Fruit fly (Drosophila melanogaster) whole organism, embryonic: Measurements from ENCODE around the gene ppk.

ENCODE experiments used
- Atf6 ChIP-seq: fragments of 200-800 bp; sonication (Bioruptor generic); IDR thresholded peaks from 2 replicates; pipeline ENCODE4 v1.3.6; 2022; ENCODE audit warnings: missing biosample characterization, missing genetic modification characterization
- Blimp-1 ChIP-seq: fragments of 200-800 bp; sonication (Bioruptor generic); optimal IDR thresholded peaks from 3 replicates; lab custom pipeline; 2018; ENCODE audit warnings: missing biosample characterization, missing genetic modification characterization, mild to moderate bottlenecking, moderate library complexity, missing genetic modification reagents
- CG11085 ChIP-seq: fragments of 200-800 bp; sonication (Bioruptor generic); IDR thresholded peaks from 2 replicates; pipeline ENCODE4 v1.3.6; 2022; ENCODE audit warnings: missing biosample characterization, missing genetic modification characterization
- CG13296 ChIP-seq: fragments of 200-800 bp; sonication (Bioruptor generic); optimal IDR thresholded peaks from 3 replicates; lab custom pipeline; 2018; ENCODE audit warnings: missing biosample characterization, mild to moderate bottlenecking, missing genetic modification characterization
- CG15269 ChIP-seq: fragments of 200-800 bp; sonication (Bioruptor generic); optimal IDR thresholded peaks from 2 replicates; lab custom pipeline; 2018; ENCODE audit warnings: missing biosample characterization, mild to moderate bottlenecking, missing genetic modification characterization, moderate library complexity
- CG16779 ChIP-seq: fragments of 200-800 bp; sonication (Bioruptor generic); IDR thresholded peaks from 2 replicates; pipeline ENCODE4 v1.3.6; 2022; ENCODE audit warnings: missing biosample characterization, missing genetic modification characterization
- CG17568 ChIP-seq: fragments of 200-800 bp; sonication (Bioruptor generic); optimal IDR thresholded peaks from 2 replicates; lab custom pipeline; 2018; ENCODE audit warnings: missing biosample characterization, mild to moderate bottlenecking, missing genetic modification characterization, moderate library complexity
- CG2199 ChIP-seq: fragments of 200-800 bp; sonication (Bioruptor generic); IDR thresholded peaks from 3 replicates; pipeline ENCODE4 v1.3.6; 2022; ENCODE audit warnings: missing biosample characterization, missing genetic modification characterization
- CG2678 ChIP-seq: fragments of 200-800 bp; sonication (Bioruptor generic); optimal IDR thresholded peaks from 3 replicates; lab custom pipeline; 2019; ENCODE audit warnings: missing biosample characterization, mild to moderate bottlenecking, missing genetic modification characterization, moderate library complexity
- CG3281 ChIP-seq: fragments of 200-800 bp; sonication (Bioruptor generic); optimal IDR thresholded peaks from 3 replicates; lab custom pipeline; 2017; ENCODE audit warnings: missing biosample characterization, mild to moderate bottlenecking, missing genetic modification characterization
- CG3407 ChIP-seq: fragments of 200-800 bp; sonication (Bioruptor generic); optimal IDR thresholded peaks from 2 replicates; lab custom pipeline; 2018; ENCODE audit warnings: missing biosample characterization, mild to moderate bottlenecking, missing genetic modification characterization
- CG34422 ChIP-seq: fragments of 200-800 bp; sonication (Bioruptor generic); IDR thresholded peaks from 3 replicates; pipeline ENCODE4 v1.3.6; 2022; ENCODE audit warnings: missing biosample characterization, missing genetic modification characterization
- CG4328 ChIP-seq: fragments of 200-800 bp; sonication (Bioruptor generic); optimal IDR thresholded peaks from 3 replicates; lab custom pipeline; 2017; ENCODE audit warnings: missing biosample characterization, missing genetic modification reagents, missing genetic modification characterization
- CG5245 ChIP-seq: fragments of 200-800 bp; sonication (Bioruptor generic); optimal IDR thresholded peaks from 3 replicates; lab custom pipeline; 2016; ENCODE audit warnings: missing biosample characterization, missing genetic modification characterization
- CG6765 ChIP-seq: fragments of 200-800 bp; sonication (Bioruptor generic); optimal IDR thresholded peaks from 3 replicates; lab custom pipeline; 2017; ENCODE audit warnings: missing biosample characterization, mild to moderate bottlenecking, missing genetic modification characterization
- CG6854 ChIP-seq: fragments of 200-800 bp; sonication (Bioruptor generic); optimal IDR thresholded peaks from 3 replicates; lab custom pipeline; 2017; ENCODE audit warnings: missing biosample characterization, mild to moderate bottlenecking, missing genetic modification characterization
- CG7839 ChIP-seq: fragments of 200-800 bp; sonication (Bioruptor generic); optimal IDR thresholded peaks from 3 replicates; lab custom pipeline; 2018; ENCODE audit warnings: missing biosample characterization, mild to moderate bottlenecking, missing genetic modification characterization, moderate library complexity
- CHES-1-like ChIP-seq: fragments of 200-800 bp; sonication (Bioruptor generic); optimal IDR thresholded peaks from 2 replicates; lab custom pipeline; 2016; ENCODE audit warnings: missing biosample characterization, missing genetic modification characterization
- Chrac-16 ChIP-seq: fragments of 200-800 bp; sonication (Bioruptor generic); optimal IDR thresholded peaks from 3 replicates; lab custom pipeline; 2016; ENCODE audit warnings: missing biosample characterization, missing genetic modification characterization
- Hmr ChIP-seq: fragments of 200-800 bp; sonication (Bioruptor generic); optimal IDR thresholded peaks from 3 replicates; lab custom pipeline; 2017; ENCODE audit warnings: mild to moderate bottlenecking, missing biosample characterization, missing genetic modification reagents, missing genetic modification characterization
- Hsf ChIP-seq: fragments of 200-800 bp; sonication (Bioruptor generic); optimal IDR thresholded peaks from 3 replicates; lab custom pipeline; 2016; ENCODE audit warnings: missing biosample characterization, missing genetic modification characterization
- Jarid2 ChIP-seq: fragments of 200-800 bp; sonication (Bioruptor generic); optimal IDR thresholded peaks from 3 replicates; lab custom pipeline; 2017; ENCODE audit warnings: mild to moderate bottlenecking, missing biosample characterization, missing genetic modification reagents, missing genetic modification characterization
- Med ChIP-seq: fragments of 200-800 bp; sonication (Bioruptor generic); peaks from one replicate; lab custom pipeline; 2016; ENCODE audit warnings: missing biosample characterization, missing genetic modification characterization, mild to moderate bottlenecking, inconsistent platforms, moderate library complexity
- Oaz ChIP-seq: fragments of 200-800 bp; sonication (Bioruptor generic); IDR thresholded peaks from 2 replicates; pipeline ENCODE4 v1.3.6; 2022; ENCODE audit warnings: missing biosample characterization, missing genetic modification characterization
- Pdp1 ChIP-seq, 2 experiments: fragments of 200-800 bp; sonication (Bioruptor generic); optimal IDR thresholded peaks; 3 replicates each; lab custom pipeline; 2016; ENCODE audit warnings: missing biosample characterization in 2 of 2, missing genetic modification characterization in 2 of 2, mild to moderate bottlenecking in 1 of 2, moderate library complexity in 1 of 2
- Scr ChIP-seq: fragments of 200-800 bp; sonication (Bioruptor generic); IDR thresholded peaks from 2 replicates; pipeline ENCODE4 v1.3.6; 2022; ENCODE audit warnings: missing biosample characterization, missing genetic modification characterization; ENCODE audit not compliant: partially characterized antibody
- Sox102F ChIP-seq: fragments of 200-800 bp; sonication (Bioruptor generic); optimal IDR thresholded peaks from 2 replicates; lab custom pipeline; 2018; ENCODE audit warnings: missing biosample characterization, mild to moderate bottlenecking, missing genetic modification characterization, moderate library complexity
- Vsx1 ChIP-seq: fragments of 200-800 bp; sonication (Bioruptor generic); optimal IDR thresholded peaks from 2 replicates; lab custom pipeline; 2017; ENCODE audit warnings: missing biosample characterization, mild to moderate bottlenecking, missing genetic modification characterization, missing genetic modification reagents
- Xrp1 ChIP-seq: fragments of 200-800 bp; sonication (Bioruptor generic); IDR thresholded peaks from 2 replicates; pipeline ENCODE4 v1.3.6; 2022; ENCODE audit warnings: missing biosample characterization, missing genetic modification characterization
- abd-A ChIP-seq: fragments of 200-800 bp; sonication (Bioruptor generic); optimal IDR thresholded peaks from 3 replicates; lab custom pipeline; 2019; ENCODE audit warnings: missing biosample characterization, mild to moderate bottlenecking, missing genetic modification characterization, moderate library complexity
- ap ChIP-seq: fragments of 200-800 bp; sonication (Bioruptor generic); IDR thresholded peaks from 2 replicates; pipeline ENCODE4 v1.3.6; 2022; ENCODE audit warnings: missing biosample characterization, missing genetic modification characterization
- ash1 ChIP-seq: fragments of 200-800 bp; sonication (Bioruptor generic); optimal IDR thresholded peaks from 2 replicates; lab custom pipeline; 2018; ENCODE audit warnings: missing biosample characterization, mild to moderate bottlenecking, missing genetic modification characterization
- az2 ChIP-seq: fragments of 200-800 bp; sonication (Bioruptor generic); optimal IDR thresholded peaks from 3 replicates; lab custom pipeline; 2016; ENCODE audit warnings: missing biosample characterization, missing genetic modification characterization
- chinmo ChIP-seq: fragments of 200-800 bp; sonication (Bioruptor generic); IDR thresholded peaks from 4 replicates; pipeline ENCODE4 v1.3.6; 2022; ENCODE audit warnings: missing biosample characterization, missing genetic modification characterization; ENCODE audit not compliant: partially characterized antibody
- ci ChIP-seq: fragments of 200-800 bp; sonication (Bioruptor generic); IDR thresholded peaks from 3 replicates; pipeline ENCODE4 v1.3.6; 2022; ENCODE audit warnings: missing biosample characterization, missing genetic modification characterization
- dan ChIP-seq: fragments of 200-800 bp; sonication (Bioruptor generic); IDR thresholded peaks from 2 replicates; pipeline ENCODE4 v1.3.6; 2022; ENCODE audit warnings: missing biosample characterization, missing genetic modification characterization
- dpn ChIP-seq, 2 experiments: fragments of 200-800 bp; sonication (Bioruptor generic); optimal IDR thresholded peaks; 3 replicates each; lab custom pipeline; 2016; ENCODE audit warnings: missing biosample characterization in 2 of 2, missing genetic modification characterization in 2 of 2
- insv ChIP-seq, 2 experiments: fragments of 200-800 bp; sonication (Bioruptor generic); optimal IDR thresholded peaks; 3 replicates each; lab custom pipeline; 2016 to 2018; ENCODE audit warnings: missing biosample characterization in 2 of 2, missing genetic modification characterization in 2 of 2
- mirr ChIP-seq: fragments of 200-800 bp; sonication (Bioruptor generic); optimal IDR thresholded peaks from 3 replicates; lab custom pipeline; 2018; ENCODE audit warnings: missing biosample characterization, mild to moderate bottlenecking, missing genetic modification characterization
- nmo ChIP-seq: fragments of 200-800 bp; sonication (Bioruptor generic); optimal IDR thresholded peaks from 2 replicates; lab custom pipeline; 2018; ENCODE audit warnings: missing biosample characterization, mild to moderate bottlenecking, missing genetic modification characterization, moderate library complexity
- oc ChIP-seq: fragments of 200-800 bp; sonication (Bioruptor generic); optimal IDR thresholded peaks from 2 replicates; lab custom pipeline; 2018; ENCODE audit warnings: missing biosample characterization, mild to moderate bottlenecking, missing genetic modification characterization, moderate library complexity
- phol ChIP-seq: fragments of 200-800 bp; sonication (Bioruptor generic); optimal IDR thresholded peaks from 3 replicates; lab custom pipeline; 2018; ENCODE audit warnings: missing biosample characterization, mild to moderate bottlenecking, missing genetic modification characterization, moderate library complexity
- sens ChIP-seq: fragments of 200-800 bp; sonication (Bioruptor generic); peaks from one replicate; lab custom pipeline; 2016; ENCODE audit warnings: missing biosample characterization, missing genetic modification characterization
- slp2 ChIP-seq: fragments of 200-800 bp; sonication (Bioruptor generic); optimal IDR thresholded peaks from 2 replicates; lab custom pipeline; 2016; ENCODE audit warnings: missing biosample characterization, missing genetic modification characterization
- sob ChIP-seq: fragments of 200-800 bp; sonication (Bioruptor generic); IDR thresholded peaks from 2 replicates; pipeline ENCODE4 v1.3.6; 2022; ENCODE audit warnings: missing biosample characterization, missing genetic modification characterization
- sqz ChIP-seq: fragments of 200-800 bp; sonication (Bioruptor generic); optimal IDR thresholded peaks from 3 replicates; lab custom pipeline; 2018; ENCODE audit warnings: missing biosample characterization, mild to moderate bottlenecking, missing genetic modification characterization
- twi ChIP-seq: fragments of 200-800 bp; optimal IDR thresholded peaks from 2 replicates; lab custom pipeline; 2019; ENCODE audit warnings: missing biosample characterization, mild to moderate bottlenecking, missing genetic modification characterization, moderate library complexity
- vvl ChIP-seq: fragments of 200-800 bp; sonication (Bioruptor generic); IDR thresholded peaks from 2 replicates; pipeline ENCODE4 v1.3.6; 2022; ENCODE audit warnings: missing biosample characterization, missing genetic modification characterization

The ppk gene

DNA sequence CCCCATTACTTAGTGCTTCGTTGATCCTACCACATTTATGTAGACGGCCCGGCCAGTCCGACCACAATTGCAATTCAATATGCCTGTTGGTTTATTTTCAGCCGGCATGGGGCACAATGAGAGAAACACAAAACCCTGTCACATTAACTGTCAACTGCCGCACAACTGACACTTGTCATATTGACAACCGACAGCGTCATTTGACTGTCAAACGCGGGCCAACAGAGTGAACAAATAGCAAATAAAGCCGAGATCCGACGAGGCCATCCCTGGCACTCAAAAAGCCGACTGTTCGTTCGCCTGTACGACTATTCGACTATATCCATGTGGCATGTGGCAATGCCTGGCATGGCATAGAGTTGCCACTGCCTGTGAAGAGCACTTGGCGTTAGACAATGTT lies 17.0 kb upstream of the ppk start (continued):
- TF ChIP-seq Scr (GFP tag; lab: Robert Waterston, UW) = no peak
- no peak for TF ChIP-seq CG6854 (GFP tag; lab: Kevin White, UChicago)
- TF ChIP-seq CG11085 (GFP tag; lab: Robert Waterston, UW) = no peak
- peak; percentile 8 for TF ChIP-seq Jarid2 (GFP tag; lab: Kevin White, UChicago)
- TF ChIP-seq CG3407 (GFP tag; lab: Kevin White, UChicago) = no peak
- TF ChIP-seq CG17568 (GFP tag; lab: Kevin White, UChicago) = no peak
- no peak for TF ChIP-seq insv (GFP tag; optimal IDR thresholded peaks at IDR 0.05; lab: Kevin White, UChicago)
- 0 out of 3 replicates have a peak, but pooled peaks have one; percentile 26 for TF ChIP-seq ci (GFP tag; lab: Robert Waterston, UW)
- no peak for TF ChIP-seq CG4328 (GFP tag; lab: Kevin White, UChicago)
- no peak for TF ChIP-seq twi (tag; lab: Kevin White, UChicago)
- TF ChIP-seq slp2 = no peak
- no peak for TF ChIP-seq CG5245
- no peak for TF ChIP-seq nmo (GFP tag; lab: Kevin White, UChicago)
- TF ChIP-seq ash1 = no peak
- no peak for TF ChIP-seq Chrac-16 (GFP tag; lab: Kevin White, UChicago)

DNA sequence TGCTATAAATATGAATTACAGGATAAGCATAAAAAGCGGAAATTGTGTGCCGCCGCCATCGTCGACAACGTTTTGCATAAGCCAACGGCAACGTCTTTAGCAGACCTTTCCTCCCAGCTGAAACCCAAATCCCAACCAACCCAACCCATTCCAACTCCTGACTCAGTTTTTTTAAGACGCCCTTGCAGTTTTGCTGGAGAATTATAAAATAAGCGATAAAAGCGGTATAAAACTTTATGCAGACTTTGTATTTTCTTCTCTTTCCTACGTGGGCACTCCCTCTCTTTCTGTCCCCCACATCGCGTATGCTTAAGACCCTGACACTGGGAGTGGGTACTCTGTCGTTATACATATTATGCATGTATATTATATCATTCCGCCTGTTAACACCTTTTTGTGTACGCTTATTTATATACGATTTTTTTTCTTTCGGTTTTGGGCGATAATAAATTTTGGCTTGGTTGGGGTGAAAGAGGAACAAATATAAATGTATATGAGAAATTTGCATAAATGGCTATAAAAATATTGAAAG lies 16.2 kb upstream of the ppk start:
- peak; percentile 3 for TF ChIP-seq sqz (GFP tag; lab: Kevin White, UChicago)
- TF ChIP-seq vvl (GFP tag; lab: Robert Waterston, UW) = peak; percentile 14; the same call in 1 of the 2 replicates
- peak; percentile 65 for TF ChIP-seq oc (tag; lab: Kevin White, UChicago)
- TF ChIP-seq Xrp1 (GFP tag; lab: Robert Waterston, UW) = no peak
- no peak for TF ChIP-seq ap (GFP tag; lab: Robert Waterston, UW)
- peak; percentile 34 for TF ChIP-seq abd-A
- TF ChIP-seq phol (tag; lab: Kevin White, UChicago) = no peak
- peak; percentile 31 for TF ChIP-seq sens (GFP tag; lab: Kevin White, UChicago)
- TF ChIP-seq Oaz (GFP tag; lab: Robert Waterston, UW) = no peak
- 0 out of 4 replicates have a peak, but pooled peaks have one; percentile 14 for TF ChIP-seq chinmo
- no peak for TF ChIP-seq CHES-1-like (GFP tag; lab: Kevin White, UChicago)
- peak in 1 of 2 experiments; percentile 60 for TF ChIP-seq Pdp1 (GFP tag; optimal IDR thresholded peaks at IDR 0.05; lab: Kevin White, UChicago)
- peak; percentile 52 for TF ChIP-seq Med (GFP tag; lab: Kevin White, UChicago)

DNA sequence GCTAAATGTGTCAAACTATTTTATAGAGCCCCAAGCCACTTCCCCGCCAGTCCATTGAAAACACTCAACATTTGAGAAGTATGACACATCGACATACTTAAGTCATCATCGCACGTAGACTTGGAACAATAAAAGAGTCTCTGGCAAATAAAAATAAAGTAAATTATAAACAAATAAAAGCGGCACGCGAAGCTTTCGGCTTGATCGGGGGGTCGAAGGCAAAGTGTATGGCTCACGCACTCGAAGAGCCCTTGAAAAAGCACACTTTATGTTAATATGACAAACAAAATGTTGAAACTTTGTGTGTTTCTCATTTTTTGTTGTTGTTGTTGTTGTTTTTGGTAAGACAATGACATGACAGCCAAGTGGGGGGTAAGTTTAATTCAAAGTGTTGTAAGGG lies 15.3 kb upstream of the ppk start:
- peak; percentile 40 for TF ChIP-seq CG15269
- peak; percentile 2 for TF ChIP-seq abd-A
- TF ChIP-seq Blimp-1 (GFP tag; lab: Kevin White, UChicago) = peak; percentile 5
- TF ChIP-seq CG6765 (GFP tag; lab: Kevin White, UChicago) = peak; percentile 15
- peak; percentile 29 for TF ChIP-seq Sox102F (GFP tag; lab: Kevin White, UChicago)
- peak; percentile 46 for TF ChIP-seq mirr
- TF ChIP-seq CG7839 (tag; lab: Kevin White, UChicago) = peak; percentile 4
- TF ChIP-seq CG34422 (GFP tag; lab: Robert Waterston, UW) = no peak
- TF ChIP-seq sob (GFP tag; lab: Robert Waterston, UW) = no peak
- no peak for TF ChIP-seq CG16779 (GFP tag; lab: Robert Waterston, UW)
- TF ChIP-seq CG13296 = peak; percentile 2
- no peak for TF ChIP-seq dan
- no peak for TF ChIP-seq Hsf (GFP tag; lab: Kevin White, UChicago)
- TF ChIP-seq CG2199 = 0 out of 3 replicates have a peak, but pooled peaks have one; percentile 36
- TF ChIP-seq Atf6 (GFP tag; lab: Robert Waterston, UW) = 0 out of 2 replicates have a peak, but pooled peaks have one; percentile 51
- no peak for TF ChIP-seq phol (tag; lab: Kevin White, UChicago)
- TF ChIP-seq Hmr (GFP tag; lab: Kevin White, UChicago) = no peak
- peak; percentile 16 for TF ChIP-seq CG3281 (GFP tag; lab: Kevin White, UChicago)
- peak; percentile 8 for TF ChIP-seq Vsx1 (GFP tag; lab: Kevin White, UChicago)
- TF ChIP-seq CG2678 (tag; lab: Kevin White, UChicago) = peak; percentile 31
- TF ChIP-seq sens (GFP tag; lab: Kevin White, UChicago) = peak; percentile 65
- TF ChIP-seq dpn (GFP tag; optimal IDR thresholded peaks at IDR 0.05; lab: Kevin White, UChicago) = no peak
- TF ChIP-seq az2 (GFP tag; lab: Kevin White, UChicago) = no peak
